Fruit fly (Drosophila melanogaster) whole organism, prepupa: Measurements from ENCODE around the gene CG10338.
A peak's percentile ranks its signal among the peaks of the same experiment; 100 is the strongest.

Source experiments
- Blimp-1 ChIP-seq: fragments of 200-800 bp; sonication (Bioruptor generic); optimal IDR thresholded peaks from 3 replicates; lab custom pipeline; 2017; ENCODE audit warnings: missing biosample characterization, missing genetic modification characterization, mild to moderate bottlenecking, moderate library complexity, missing genetic modification reagents
- CG10631 ChIP-seq: fragments of 200-800 bp; sonication (Bioruptor generic); optimal IDR thresholded peaks from 2 replicates; lab custom pipeline; 2016; ENCODE audit warnings: missing biosample characterization, missing genetic modification characterization
- CG15336 ChIP-seq: fragments of 200-800 bp; sonication (Bioruptor generic); IDR thresholded peaks from 2 replicates; pipeline ENCODE4 v1.3.6; 2022; ENCODE audit warnings: missing biosample characterization, missing genetic modification characterization
- CG1621 ChIP-seq: fragments of 200-800 bp; sonication (Bioruptor generic); optimal IDR thresholded peaks from 3 replicates; lab custom pipeline; 2018; ENCODE audit warnings: missing biosample characterization, mild to moderate bottlenecking, missing genetic modification characterization
- CG16779 ChIP-seq: fragments of 200-800 bp; sonication (Bioruptor generic); optimal IDR thresholded peaks from 3 replicates; lab custom pipeline; 2017; ENCODE audit warnings: missing biosample characterization, mild to moderate bottlenecking, missing genetic modification characterization
- CG3032 ChIP-seq: fragments of 200-800 bp; optimal IDR thresholded peaks from 2 replicates; lab custom pipeline; 2019; ENCODE audit warnings: missing biosample characterization, mild to moderate bottlenecking, missing genetic modification characterization, moderate library complexity
- CG32006 ChIP-seq: fragments of 200-800 bp; sonication (Bioruptor generic); optimal IDR thresholded peaks from 3 replicates; lab custom pipeline; 2017; ENCODE audit warnings: missing biosample characterization, mild to moderate bottlenecking, missing genetic modification characterization
- CG34406 ChIP-seq: fragments of 200-800 bp; sonication (Bioruptor generic); optimal IDR thresholded peaks from 3 replicates; lab custom pipeline; 2016; ENCODE audit warnings: missing biosample characterization, missing genetic modification characterization
- CG3919 ChIP-seq: fragments of 200-800 bp; sonication (Bioruptor generic); optimal IDR thresholded peaks from 3 replicates; lab custom pipeline; 2016; ENCODE audit warnings: missing biosample characterization, missing genetic modification characterization
- CG4318 ChIP-seq: fragments of 200-800 bp; sonication (Bioruptor generic); optimal IDR thresholded peaks from 3 replicates; lab custom pipeline; 2017; ENCODE audit warnings: missing biosample characterization, mild to moderate bottlenecking, missing genetic modification characterization
- CG6163 ChIP-seq: fragments of 200-800 bp; sonication (Bioruptor generic); IDR thresholded peaks from 3 replicates; pipeline ENCODE4 v1.3.6; 2022; ENCODE audit warnings: missing biosample characterization, missing genetic modification characterization
- CG6808 ChIP-seq: fragments of 200-800 bp; sonication (Bioruptor generic); optimal IDR thresholded peaks from 3 replicates; lab custom pipeline; 2017; ENCODE audit warnings: missing biosample characterization, missing genetic modification characterization, mild to moderate bottlenecking, moderate library complexity, missing genetic modification reagents
- CG6854 ChIP-seq: fragments of 200-800 bp; sonication (Bioruptor generic); optimal IDR thresholded peaks from 2 replicates; lab custom pipeline; 2017; ENCODE audit warnings: missing biosample characterization, mild to moderate bottlenecking, missing genetic modification characterization
- CG7368 ChIP-seq: fragments of 200-800 bp; sonication (Bioruptor generic); optimal IDR thresholded peaks from 3 replicates; lab custom pipeline; 2016; ENCODE audit warnings: missing biosample characterization, missing genetic modification characterization
- CG8632 ChIP-seq: fragments of 200-800 bp; sonication (Bioruptor generic); optimal IDR thresholded peaks from 3 replicates; lab custom pipeline; 2016; ENCODE audit warnings: missing biosample characterization, missing genetic modification characterization
- CG9139 ChIP-seq: fragments of 200-800 bp; sonication (Bioruptor generic); optimal IDR thresholded peaks from 3 replicates; lab custom pipeline; 2017; ENCODE audit warnings: missing biosample characterization, mild to moderate bottlenecking, missing genetic modification characterization
- Eip75B ChIP-seq: fragments of 200-800 bp; sonication (Bioruptor generic); optimal IDR thresholded peaks from 3 replicates; lab custom pipeline; 2016; ENCODE audit warnings: missing biosample characterization, missing genetic modification characterization
- Eip78C ChIP-seq: fragments of 200-800 bp; sonication (Bioruptor generic); peaks from one replicate; lab custom pipeline; 2016; ENCODE audit warnings: missing biosample characterization, missing genetic modification characterization
- Gug ChIP-seq: fragments of 200-800 bp; sonication (Bioruptor generic); IDR thresholded peaks from 2 replicates; pipeline ENCODE4 v1.3.6; 2022; ENCODE audit warnings: missing biosample characterization, missing genetic modification characterization
- Hr39 ChIP-seq: fragments of 200-800 bp; sonication (Bioruptor generic); optimal IDR thresholded peaks from 2 replicates; lab custom pipeline; 2016; ENCODE audit warnings: missing biosample characterization, missing genetic modification characterization
- Met ChIP-seq: fragments of 200-800 bp; sonication (Bioruptor generic); optimal IDR thresholded peaks from 3 replicates; lab custom pipeline; 2016; ENCODE audit warnings: missing biosample characterization, missing genetic modification characterization
- OdsH ChIP-seq: fragments of 200-800 bp; sonication (Bioruptor generic); optimal IDR thresholded peaks from 3 replicates; lab custom pipeline; 2016; ENCODE audit warnings: missing biosample characterization, missing genetic modification characterization
- Smox ChIP-seq: fragments of 200-800 bp; sonication (Bioruptor generic); optimal IDR thresholded peaks from 3 replicates; lab custom pipeline; 2016; ENCODE audit warnings: missing biosample characterization, missing genetic modification characterization
- Sox102F ChIP-seq: fragments of 200-800 bp; sonication (Bioruptor generic); optimal IDR thresholded peaks from 2 replicates; lab custom pipeline; 2016; ENCODE audit warnings: missing biosample characterization, mild to moderate bottlenecking, missing genetic modification characterization
- Sox14 ChIP-seq: fragments of 200-800 bp; sonication (Bioruptor generic); optimal IDR thresholded peaks from 3 replicates; lab custom pipeline; 2016; ENCODE audit warnings: missing biosample characterization, missing genetic modification characterization
- Sox15 ChIP-seq: fragments of 200-800 bp; sonication (Bioruptor generic); optimal IDR thresholded peaks from 3 replicates; lab custom pipeline; 2016; ENCODE audit warnings: missing biosample characterization, missing genetic modification characterization
- achi ChIP-seq: fragments of 200-800 bp; sonication (Bioruptor generic); optimal IDR thresholded peaks from 3 replicates; lab custom pipeline; 2016; ENCODE audit warnings: missing biosample characterization, missing genetic modification characterization
- cyc ChIP-seq: fragments of 200-800 bp; sonication (Bioruptor generic); optimal IDR thresholded peaks from 3 replicates; lab custom pipeline; 2016; ENCODE audit warnings: missing biosample characterization, missing genetic modification characterization
- dsx ChIP-seq: fragments of 200-800 bp; optimal IDR thresholded peaks from 3 replicates; lab custom pipeline; 2019; ENCODE audit warnings: missing biosample characterization, mild to moderate bottlenecking, missing genetic modification characterization, moderate library complexity; ENCODE audit not compliant: poor library complexity, severe bottlenecking
- eg ChIP-seq: fragments of 200-800 bp; sonication (Bioruptor generic); IDR thresholded peaks from 3 replicates; pipeline ENCODE4 v1.3.6; 2022; ENCODE audit warnings: missing biosample characterization, missing genetic modification characterization
- esn ChIP-seq: fragments of 200-800 bp; sonication (Bioruptor generic); optimal IDR thresholded peaks from 2 replicates; lab custom pipeline; 2016; ENCODE audit warnings: missing biosample characterization, mild to moderate bottlenecking, missing genetic modification characterization, moderate library complexity
- fd85E ChIP-seq: fragments of 200-800 bp; sonication (Bioruptor generic); optimal IDR thresholded peaks from 3 replicates; lab custom pipeline; 2016; ENCODE audit warnings: missing biosample characterization, missing genetic modification characterization
- fkh ChIP-seq: fragments of 200-800 bp; sonication (Bioruptor generic); optimal IDR thresholded peaks from 3 replicates; lab custom pipeline; 2017; ENCODE audit warnings: missing biosample characterization, mild to moderate bottlenecking, missing genetic modification characterization, moderate library complexity
- net ChIP-seq: fragments of 200-800 bp; sonication (Bioruptor generic); optimal IDR thresholded peaks from 3 replicates; lab custom pipeline; 2016; ENCODE audit warnings: missing biosample characterization, missing genetic modification characterization
- pdm3 ChIP-seq: fragments of 200-800 bp; sonication (Bioruptor generic); optimal IDR thresholded peaks from 3 replicates; lab custom pipeline; 2016; ENCODE audit warnings: missing biosample characterization, missing genetic modification characterization
- salr ChIP-seq, 2 experiments: fragments of 200-800 bp; sonication (Bioruptor generic); optimal IDR thresholded peaks; 3 replicates each; lab custom pipeline; 2016 to 2018; ENCODE audit warnings: missing biosample characterization in 2 of 2, missing genetic modification characterization in 2 of 2, mild to moderate bottlenecking in 1 of 2
- spab ChIP-seq: fragments of 200-800 bp; sonication (Bioruptor generic); optimal IDR thresholded peaks from 2 replicates; lab custom pipeline; 2017; ENCODE audit warnings: missing biosample characterization, mild to moderate bottlenecking, missing genetic modification characterization, missing genetic modification reagents
- ss ChIP-seq, 2 experiments: fragments of 200-800 bp; sonication (Bioruptor generic); optimal IDR thresholded peaks; 2 replicates in 1 of 2; 3 replicates in 1 of 2; lab custom pipeline; 2017 to 2018; ENCODE audit warnings: mild to moderate bottlenecking in 2 of 2, missing biosample characterization in 2 of 2, missing genetic modification characterization in 2 of 2, moderate library complexity in 1 of 2
- svp ChIP-seq: fragments of 200-800 bp; sonication (Bioruptor generic); peaks from one replicate; lab custom pipeline; 2016; ENCODE audit warnings: missing biosample characterization, missing genetic modification characterization
- topi ChIP-seq: fragments of 200-800 bp; sonication (Bioruptor generic); optimal IDR thresholded peaks from 3 replicates; lab custom pipeline; 2016; ENCODE audit warnings: missing biosample characterization, missing genetic modification characterization

CG10338 gene

DNA sequence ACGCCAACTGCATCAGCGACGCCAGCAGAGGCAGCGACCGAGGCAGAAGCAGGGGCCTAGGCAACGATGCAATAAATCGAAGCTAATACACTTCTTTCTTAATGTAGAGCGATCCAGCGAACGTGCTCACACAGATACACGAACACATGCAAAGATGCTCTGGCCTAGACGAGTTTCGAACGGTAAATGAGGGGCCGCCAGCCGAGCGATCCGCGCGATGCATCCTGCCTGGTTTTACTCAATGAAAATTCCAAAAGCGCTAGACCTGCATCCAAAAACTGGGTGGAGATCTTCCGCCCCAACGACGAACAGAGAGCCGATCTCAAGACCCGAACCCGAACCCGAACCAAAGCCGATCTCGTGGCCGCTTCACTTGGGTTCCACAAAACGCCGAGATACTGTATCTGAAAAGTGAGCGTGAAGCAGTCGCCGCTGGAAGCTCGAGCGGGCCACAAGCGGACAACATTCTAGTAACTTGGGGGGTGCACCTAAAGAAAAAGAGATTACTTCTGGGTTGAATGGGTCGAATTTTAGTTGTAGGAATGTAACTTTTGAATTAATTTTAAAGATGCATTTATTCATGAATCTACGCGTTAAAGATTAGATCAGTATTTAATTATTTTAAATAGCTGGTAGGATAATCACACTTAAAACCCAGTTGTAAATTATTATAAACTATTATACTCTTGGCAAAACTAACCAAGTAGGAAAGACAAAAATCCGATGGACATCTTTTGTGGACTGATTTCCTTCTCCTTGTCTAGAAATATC is 37.5 kb downstream of the CG10338 start:
- TF ChIP-seq CG3919 (GFP tag; lab: Kevin White, UChicago), result peak; percentile 42
- no peak for TF ChIP-seq CG6163 (GFP tag; lab: Robert Waterston, UW)
- TF ChIP-seq net, result peak; percentile 12
- no peak for TF ChIP-seq Hr39 (GFP tag; lab: Kevin White, UChicago)
- no peak for TF ChIP-seq Met (GFP tag; lab: Kevin White, UChicago)
- TF ChIP-seq CG32006 (GFP tag; lab: Kevin White, UChicago), result peak; percentile 49
- TF ChIP-seq CG3032, result no peak
- no peak for TF ChIP-seq CG34406
- no peak for TF ChIP-seq pdm3 (GFP tag; lab: Kevin White, UChicago)
- no peak; the same call in 1 of the 2 replicates for TF ChIP-seq CG15336 (GFP tag; lab: Robert Waterston, UW)
- TF ChIP-seq fd85E (GFP tag; lab: Kevin White, UChicago), result no peak
- TF ChIP-seq ss (GFP tag; optimal IDR thresholded peaks at IDR 0.05; lab: Kevin White, UChicago), result peak; percentile 38 to 56
- peak; percentile 40; the same call in 1 of the 3 replicates for TF ChIP-seq eg
- no peak for TF ChIP-seq CG9139 (GFP tag; lab: Kevin White, UChicago)
- TF ChIP-seq Eip78C (GFP tag; lab: Kevin White, UChicago), result peak; percentile 54
- TF ChIP-seq Eip75B (GFP tag; lab: Kevin White, UChicago), result peak; percentile 42
- peak; percentile 37 for TF ChIP-seq CG6808
- no peak for TF ChIP-seq cyc
- no peak for TF ChIP-seq spab
- no peak for TF ChIP-seq Gug (GFP tag; lab: Robert Waterston, UW)
- peak; percentile 33 for TF ChIP-seq topi
- TF ChIP-seq CG10631, result no peak
- TF ChIP-seq CG7368 (GFP tag; lab: Kevin White, UChicago), result peak; percentile 4
- TF ChIP-seq CG1621 (tag; lab: Kevin White, UChicago), result peak; percentile 31
- TF ChIP-seq CG6854 (GFP tag; lab: Kevin White, UChicago), result no peak
- peak; percentile 25 for TF ChIP-seq Smox
- peak; percentile 77 for TF ChIP-seq svp (GFP tag; lab: Kevin White, UChicago)
- no peak for TF ChIP-seq CG8632 (GFP tag; lab: Kevin White, UChicago)
- no peak for TF ChIP-seq Blimp-1 (GFP tag; lab: Kevin White, UChicago)
- peak; percentile 2 for TF ChIP-seq CG16779 (tag; lab: Kevin White, UChicago)
- no peak for TF ChIP-seq achi (GFP tag; lab: Kevin White, UChicago)
- no peak for TF ChIP-seq Sox14 (GFP tag; lab: Kevin White, UChicago)
- TF ChIP-seq OdsH (GFP tag; lab: Kevin White, UChicago), result peak; percentile 27
- TF ChIP-seq Sox15 (GFP tag; lab: Kevin White, UChicago), result no peak
- TF ChIP-seq esn (GFP tag; lab: Kevin White, UChicago), result peak; percentile 12
- TF ChIP-seq Sox102F (GFP tag; lab: Kevin White, UChicago), result peak; percentile 6
- peak; percentile 28 for TF ChIP-seq dsx

DNA sequence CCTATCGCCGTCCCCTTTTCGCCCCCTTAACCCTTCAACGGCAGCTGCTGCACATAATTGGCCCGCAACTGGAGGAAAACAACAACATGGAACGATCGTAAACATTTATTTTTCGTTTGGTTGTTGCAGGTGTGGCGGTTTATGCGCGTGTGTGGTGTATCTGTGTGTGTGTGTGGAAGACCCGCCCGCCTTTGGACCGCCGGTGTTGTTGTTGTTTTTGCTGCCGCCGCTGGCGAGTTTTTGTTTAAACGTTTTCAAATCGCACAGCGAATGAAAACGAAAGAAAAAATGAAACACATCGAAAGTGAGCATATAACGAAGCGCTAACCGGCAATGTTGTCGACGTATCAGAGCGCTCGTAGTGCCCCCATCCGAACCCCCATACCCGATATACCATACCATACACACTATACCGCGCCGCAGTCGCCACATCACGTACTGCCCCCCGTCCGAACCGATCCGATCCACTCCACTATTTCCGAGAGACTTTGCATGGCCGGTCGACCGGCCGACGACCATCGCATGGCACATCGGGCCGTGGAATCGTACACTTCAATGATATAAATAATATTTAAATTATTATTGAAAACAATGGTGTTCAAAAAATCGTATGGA is 40.2 kb downstream of the CG10338 start:
- no peak for TF ChIP-seq CG4318 (GFP tag; lab: Kevin White, UChicago)
- TF ChIP-seq CG34406, result no peak
- TF ChIP-seq CG8632 (GFP tag; lab: Kevin White, UChicago), result no peak
- TF ChIP-seq salr (GFP tag; optimal IDR thresholded peaks at IDR 0.05; lab: Kevin White, UChicago), result no peak
- TF ChIP-seq eg, result peak; percentile 48; the same call in 1 of the 3 replicates
- peak; percentile 11 for TF ChIP-seq svp (GFP tag; lab: Kevin White, UChicago)
- TF ChIP-seq fkh (GFP tag; lab: Kevin White, UChicago), result peak; percentile 52
